Worm (Caenorhabditis elegans) whole organism, L1 larva: ENCODE data around the gene rabn-5.

Experiments
- F16B12.6 ChIP-seq: fragments of 150-350 bp; optimal IDR thresholded peaks from 2 replicates; lab custom pipeline; 2014; ENCODE audit warnings: missing biosample characterization, missing genetic modification characterization
- aha-1 ChIP-seq: fragments of 150-350 bp; optimal IDR thresholded peaks from 2 replicates; lab custom pipeline; 2014; ENCODE audit warnings: missing biosample characterization, missing genetic modification characterization
- blmp-1 ChIP-seq: fragments of 150-350 bp; optimal IDR thresholded peaks from 2 replicates; lab custom pipeline; 2014; ENCODE audit warnings: missing biosample characterization, missing genetic modification characterization
- ces-1 ChIP-seq: fragments of 150-350 bp; optimal IDR thresholded peaks from 2 replicates; lab custom pipeline; 2014; ENCODE audit warnings: missing biosample characterization, missing genetic modification reagents, missing genetic modification characterization
- dpl-1 ChIP-seq, 3 experiments: fragments of 150-350 bp in 2 of 3; sonication (generic microtip) in 1 of 3; optimal IDR thresholded peaks; 2 replicates each; lab custom pipeline; 2014 to 2017; ENCODE audit warnings: missing biosample characterization in 3 of 3, missing genetic modification characterization in 3 of 3, missing genetic modification reagents in 3 of 3
- dsc-1 ChIP-seq: sonication (generic microtip); optimal IDR thresholded peaks from 2 replicates; lab custom pipeline; 2016; ENCODE audit warnings: mild to moderate bottlenecking, missing genetic modification characterization, missing compliant biosample characterization
- efl-1 ChIP-seq, 4 experiments: fragments of 150-350 bp; optimal IDR thresholded peaks in 3 of 4; peaks in 1 of 4; 1 replicate in 1 of 4; 2 replicates in 3 of 4; lab custom pipeline; 2014; ENCODE audit warnings: missing biosample characterization in 2 of 4, missing genetic modification characterization in 2 of 4, missing genetic modification reagents in 2 of 4
- efl-3 ChIP-seq: fragments of 200-800 bp; sonication (Bioruptor generic); optimal IDR thresholded peaks from 2 replicates; lab custom pipeline; 2018; ENCODE audit warnings: mild to moderate bottlenecking, missing genetic modification characterization, missing compliant biosample characterization
- elt-2 ChIP-seq: sonication (generic microtip); optimal IDR thresholded peaks from 2 replicates; lab custom pipeline; 2016; ENCODE audit warnings: missing genetic modification characterization, mild to moderate bottlenecking, inconsistent platforms, missing compliant biosample characterization, missing genetic modification reagents
- elt-3 ChIP-seq, 6 experiments: fragments of 150-350 bp in 1 of 6; sonication (generic microtip); optimal IDR thresholded peaks; 2 replicates each; lab custom pipeline; 2017 to 2018; ENCODE audit warnings: missing biosample characterization in 6 of 6, missing genetic modification characterization in 6 of 6, inconsistent platforms in 1 of 6
- fkh-10 ChIP-seq: sonication (generic microtip); optimal IDR thresholded peaks from 2 replicates; lab custom pipeline; 2017; ENCODE audit warnings: missing biosample characterization, missing genetic modification reagents, missing genetic modification characterization
- fkh-4 ChIP-seq: sonication (generic microtip); optimal IDR thresholded peaks from 2 replicates; lab custom pipeline; 2016; ENCODE audit warnings: missing compliant biosample characterization, missing genetic modification characterization, borderline replicate concordance
- fkh-8 ChIP-seq: sonication (generic microtip); optimal IDR thresholded peaks from 2 replicates; lab custom pipeline; 2016; ENCODE audit warnings: mild to moderate bottlenecking, missing genetic modification characterization, missing compliant biosample characterization
- fos-1 ChIP-seq: fragments of 150-350 bp; optimal IDR thresholded peaks from 2 replicates; lab custom pipeline; 2014; ENCODE audit warnings: missing biosample characterization, missing genetic modification characterization
- hlh-17 ChIP-seq: fragments of 200-800 bp; sonication (Bioruptor generic); optimal IDR thresholded peaks from 2 replicates; lab custom pipeline; 2018; ENCODE audit warnings: missing genetic modification characterization, mild to moderate bottlenecking, missing compliant biosample characterization, moderate library complexity, borderline replicate concordance
- isw-1 ChIP-seq: fragments of 200-800 bp; sonication (Bioruptor generic); IDR thresholded peaks from 2 replicates; pipeline ENCODE4 v1.3.6; 2022; ENCODE audit warnings: missing genetic modification characterization, missing compliant biosample characterization
- lin-14 ChIP-seq: fragments of 200-800 bp; sonication (Bioruptor generic); optimal IDR thresholded peaks from 2 replicates; lab custom pipeline; 2018; ENCODE audit warnings: mild to moderate bottlenecking, missing genetic modification characterization, moderate library complexity, missing compliant biosample characterization
- lin-15B ChIP-seq: fragments of 150-350 bp; sonication (generic microtip); optimal IDR thresholded peaks from 3 replicates; lab custom pipeline; 2014; ENCODE audit warnings: missing biosample characterization, missing genetic modification characterization
- lin-35 ChIP-seq, 2 experiments: fragments of 150-350 bp; optimal IDR thresholded peaks; 2 replicates each; lab custom pipeline; 2014; ENCODE audit warnings: missing biosample characterization in 2 of 2, missing genetic modification characterization in 2 of 2, missing genetic modification reagents in 2 of 2
- lsy-2 ChIP-seq, 2 experiments: fragments of 150-350 bp; optimal IDR thresholded peaks; 2 replicates each; lab custom pipeline; 2014; ENCODE audit warnings: missing biosample characterization in 2 of 2, missing genetic modification characterization in 2 of 2
- mab-9 ChIP-seq: fragments of 200-800 bp; sonication (Bioruptor generic); IDR thresholded peaks from 2 replicates; pipeline ENCODE4 v1.3.6; 2022; ENCODE audit warnings: missing genetic modification reagents, missing genetic modification characterization, missing compliant biosample characterization
- mef-2 ChIP-seq: fragments of 150-350 bp; optimal IDR thresholded peaks from 2 replicates; lab custom pipeline; 2014; ENCODE audit warnings: missing biosample characterization, missing genetic modification characterization
- mep-1 ChIP-seq: fragments of 150-350 bp; optimal IDR thresholded peaks from 2 replicates; lab custom pipeline; 2014; ENCODE audit warnings: missing biosample characterization, missing genetic modification characterization
- nhr-11 ChIP-seq: fragments of 150-350 bp; optimal IDR thresholded peaks from 2 replicates; lab custom pipeline; 2014; ENCODE audit warnings: missing biosample characterization, missing genetic modification characterization
- nhr-19 ChIP-seq: fragments of 200-800 bp; sonication (Bioruptor generic); conservative IDR thresholded peaks from 2 replicates; pipeline ENCODE4 v1.3.6; 2022; ENCODE audit warnings: missing genetic modification characterization, missing compliant biosample characterization
- nhr-20 ChIP-seq: sonication (generic microtip); optimal IDR thresholded peaks from 2 replicates; lab custom pipeline; 2016; ENCODE audit warnings: mild to moderate bottlenecking, missing genetic modification characterization, missing compliant biosample characterization
- nhr-237 ChIP-seq: fragments of 150-350 bp; optimal IDR thresholded peaks from 2 replicates; lab custom pipeline; 2014; ENCODE audit warnings: missing biosample characterization, missing genetic modification characterization
- nhr-28 ChIP-seq: fragments of 150-350 bp; optimal IDR thresholded peaks from 2 replicates; lab custom pipeline; 2014; ENCODE audit warnings: missing biosample characterization, missing genetic modification characterization
- nhr-47 ChIP-seq: sonication (generic microtip); optimal IDR thresholded peaks from 2 replicates; lab custom pipeline; 2016; ENCODE audit warnings: mild to moderate bottlenecking, missing genetic modification characterization, moderate library complexity, missing compliant biosample characterization
- nhr-71 ChIP-seq: sonication (generic microtip); optimal IDR thresholded peaks from 2 replicates; lab custom pipeline; 2016; ENCODE audit warnings: mild to moderate bottlenecking, missing genetic modification characterization, moderate library complexity, missing compliant biosample characterization
- nhr-76 ChIP-seq: sonication (generic microtip); optimal IDR thresholded peaks from 2 replicates; lab custom pipeline; 2017; ENCODE audit warnings: missing biosample characterization, missing genetic modification characterization
- nhr-85 ChIP-seq: sonication (generic microtip); peaks from one replicate; lab custom pipeline; 2016; ENCODE audit warnings: missing genetic modification characterization, inconsistent platforms, missing compliant biosample characterization
- nhr-90 ChIP-seq: sonication (generic microtip); optimal IDR thresholded peaks from 2 replicates; lab custom pipeline; 2016; ENCODE audit warnings: mild to moderate bottlenecking, missing genetic modification characterization, missing compliant biosample characterization; ENCODE audit not compliant: poor library complexity
- rnt-1 ChIP-seq: sonication (generic microtip); optimal IDR thresholded peaks from 2 replicates; lab custom pipeline; 2016; ENCODE audit warnings: mild to moderate bottlenecking, missing genetic modification characterization, moderate library complexity, missing compliant biosample characterization
- skn-1 ChIP-seq: fragments of 150-350 bp; optimal IDR thresholded peaks from 2 replicates; lab custom pipeline; 2014; ENCODE audit warnings: missing biosample characterization, missing genetic modification characterization
- snu-23 ChIP-seq: sonication (generic microtip); optimal IDR thresholded peaks from 2 replicates; lab custom pipeline; 2016; ENCODE audit warnings: missing genetic modification characterization, missing compliant biosample characterization
- sptf-1 ChIP-seq: fragments of 150-350 bp; optimal IDR thresholded peaks from 2 replicates; lab custom pipeline; 2014; ENCODE audit warnings: missing biosample characterization, missing genetic modification characterization
- sup-37 ChIP-seq: fragments of 200-800 bp; sonication (Bioruptor generic); optimal IDR thresholded peaks from 2 replicates; lab custom pipeline; 2018; ENCODE audit warnings: mild to moderate bottlenecking, missing genetic modification characterization, missing compliant biosample characterization
- swsn-7 ChIP-seq: sonication (generic microtip); optimal IDR thresholded peaks from 2 replicates; lab custom pipeline; 2016; ENCODE audit warnings: missing genetic modification characterization, missing compliant biosample characterization
- tbx-2 ChIP-seq: sonication (generic microtip); optimal IDR thresholded peaks from 2 replicates; lab custom pipeline; 2016; ENCODE audit warnings: missing genetic modification characterization, missing compliant biosample characterization
- tlp-1 ChIP-seq: fragments of 150-350 bp; optimal IDR thresholded peaks from 2 replicates; lab custom pipeline; 2014; ENCODE audit warnings: missing biosample characterization, missing genetic modification characterization
- unc-130 ChIP-seq: fragments of 150-350 bp; optimal IDR thresholded peaks from 2 replicates; lab custom pipeline; 2017; ENCODE audit warnings: missing biosample characterization, missing genetic modification characterization, inconsistent platforms
- unc-30 ChIP-seq: sonication (generic microtip); optimal IDR thresholded peaks from 2 replicates; lab custom pipeline; 2017; ENCODE audit warnings: missing biosample characterization, missing genetic modification characterization
- unc-62 ChIP-seq: fragments of 150-350 bp; optimal IDR thresholded peaks from 2 replicates; lab custom pipeline; 2014; ENCODE audit warnings: missing biosample characterization, missing genetic modification reagents, missing genetic modification characterization
- unc-86 ChIP-seq: sonication (generic microtip); optimal IDR thresholded peaks from 2 replicates; lab custom pipeline; 2016; ENCODE audit warnings: missing genetic modification characterization, missing compliant biosample characterization
- unc-98 ChIP-seq: fragments of 200-800 bp; sonication (Bioruptor generic); IDR thresholded peaks from 2 replicates; pipeline ENCODE4 v1.3.6; 2022; ENCODE audit warnings: missing genetic modification characterization, missing compliant biosample characterization
- zag-1 ChIP-seq: fragments of 150-350 bp; optimal IDR thresholded peaks from 2 replicates; lab custom pipeline; 2014; ENCODE audit warnings: missing biosample characterization, missing genetic modification characterization
- ztf-11 ChIP-seq, 2 experiments: sonication (generic microtip); optimal IDR thresholded peaks; 2 replicates each; lab custom pipeline; 2016 to 2017; ENCODE audit warnings: missing genetic modification characterization in 2 of 2, missing biosample characterization in 1 of 2, missing compliant biosample characterization in 1 of 2

rabn-5 gene

DNA sequence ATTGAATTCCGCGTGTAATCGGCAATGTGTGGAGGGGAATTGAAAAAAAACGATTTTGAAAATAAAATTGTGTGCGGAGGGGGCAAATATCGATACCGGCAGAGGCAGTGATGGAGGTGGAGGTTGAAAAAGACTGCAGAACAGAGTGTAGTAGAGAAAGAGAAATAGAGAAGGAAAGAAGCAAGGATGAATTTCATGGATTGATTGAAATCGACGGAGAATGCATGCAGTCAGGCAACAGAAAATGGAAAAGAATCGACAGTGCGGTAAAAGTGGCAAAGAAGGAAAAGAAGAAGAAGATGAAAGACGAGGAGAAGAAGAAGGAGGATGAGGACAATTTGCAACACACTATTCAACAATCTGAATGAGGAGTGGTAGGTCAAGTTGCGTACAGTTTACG lies 27.5 kb upstream of the rabn-5 start, which contains the start of gene W04D12.1:
Gene W04D12.1, plus strand, starts transcription at position 111 of the 400 bp plus-strand sequence.
- TF ChIP-seq nhr-11 (tag; lab: Kevin White, UChicago), result no peak
- TF ChIP-seq unc-62 (GFP tag; lab: Kevin White, UChicago), result no peak
- peak; percentile 94 for TF ChIP-seq blmp-1 (tag; lab: Kevin White, UChicago)
- no peak for TF ChIP-seq nhr-28 (tag; lab: Kevin White, UChicago)
- TF ChIP-seq lin-15B (tag; lab: Kevin White, UChicago), result no peak
- TF ChIP-seq dsc-1 (tag; lab: Kevin White, UChicago), result no peak
- TF ChIP-seq lin-14, result peak; percentile 21
- TF ChIP-seq mef-2, result no peak
- TF ChIP-seq fkh-4 (tag; lab: Kevin White, UChicago), result no peak
- TF ChIP-seq nhr-71 (tag; lab: Kevin White, UChicago), result peak; percentile 12
- TF ChIP-seq snu-23 (GFP tag; lab: Kevin White, UChicago), result peak; percentile 20
- no peak for TF ChIP-seq F16B12.6 (tag; lab: Kevin White, UChicago)
- no peak for TF ChIP-seq nhr-19 (GFP tag; lab: Robert Waterston, UW)
- no peak for TF ChIP-seq zag-1 (tag; lab: Kevin White, UChicago)
- TF ChIP-seq elt-2 (tag; lab: Kevin White, UChicago), result no peak
- TF ChIP-seq hlh-17 (GFP tag; lab: Kevin White, UChicago), result no peak
- TF ChIP-seq sptf-1, result no peak
- no peak for TF ChIP-seq fos-1
- peak; percentile 15 for TF ChIP-seq rnt-1
- peak in 1 of 2 experiments; percentile 35 for TF ChIP-seq lin-35 (GFP tag; optimal IDR thresholded peaks at IDR 0.05; lab: Kevin White, UChicago)
- peak; percentile 29 for TF ChIP-seq skn-1 (tag; lab: Kevin White, UChicago)
- peak; percentile 56 for TF ChIP-seq mep-1 (tag; lab: Kevin White, UChicago)
- TF ChIP-seq efl-3 (GFP tag; lab: Kevin White, UChicago), result no peak
- TF ChIP-seq swsn-7, result no peak
- peak; percentile 72 for TF ChIP-seq nhr-85 (tag; lab: Kevin White, UChicago)
- TF ChIP-seq nhr-90 (tag; lab: Kevin White, UChicago), result no peak
- TF ChIP-seq nhr-20, result peak; percentile 33
- TF ChIP-seq efl-1 (optimal IDR thresholded peaks at IDR 0.05; lab: Kevin White, UChicago), result peak in 1 of 2 experiments; percentile 11
- TF ChIP-seq efl-1 (GFP tag; optimal IDR thresholded peaks at IDR 0.05 in 1 of 2; lab: Kevin White, UChicago), result no peak
- no peak for TF ChIP-seq elt-3 (tag; optimal IDR thresholded peaks at IDR 0.05; lab: Kevin White, UChicago)
- TF ChIP-seq lsy-2 (tag; optimal IDR thresholded peaks at IDR 0.05; lab: Kevin White, UChicago), result peak in 1 of 2 experiments; percentile 24
- no peak for TF ChIP-seq unc-98 (GFP tag; lab: Robert Waterston, UW)
- TF ChIP-seq nhr-237 (tag; lab: Kevin White, UChicago), result no peak
- TF ChIP-seq tbx-2, result no peak
- TF ChIP-seq dpl-1 (GFP tag; optimal IDR thresholded peaks at IDR 0.05; lab: Kevin White, UChicago), result no peak
- TF ChIP-seq unc-130 (tag; lab: Kevin White, UChicago), result peak; percentile 6

DNA sequence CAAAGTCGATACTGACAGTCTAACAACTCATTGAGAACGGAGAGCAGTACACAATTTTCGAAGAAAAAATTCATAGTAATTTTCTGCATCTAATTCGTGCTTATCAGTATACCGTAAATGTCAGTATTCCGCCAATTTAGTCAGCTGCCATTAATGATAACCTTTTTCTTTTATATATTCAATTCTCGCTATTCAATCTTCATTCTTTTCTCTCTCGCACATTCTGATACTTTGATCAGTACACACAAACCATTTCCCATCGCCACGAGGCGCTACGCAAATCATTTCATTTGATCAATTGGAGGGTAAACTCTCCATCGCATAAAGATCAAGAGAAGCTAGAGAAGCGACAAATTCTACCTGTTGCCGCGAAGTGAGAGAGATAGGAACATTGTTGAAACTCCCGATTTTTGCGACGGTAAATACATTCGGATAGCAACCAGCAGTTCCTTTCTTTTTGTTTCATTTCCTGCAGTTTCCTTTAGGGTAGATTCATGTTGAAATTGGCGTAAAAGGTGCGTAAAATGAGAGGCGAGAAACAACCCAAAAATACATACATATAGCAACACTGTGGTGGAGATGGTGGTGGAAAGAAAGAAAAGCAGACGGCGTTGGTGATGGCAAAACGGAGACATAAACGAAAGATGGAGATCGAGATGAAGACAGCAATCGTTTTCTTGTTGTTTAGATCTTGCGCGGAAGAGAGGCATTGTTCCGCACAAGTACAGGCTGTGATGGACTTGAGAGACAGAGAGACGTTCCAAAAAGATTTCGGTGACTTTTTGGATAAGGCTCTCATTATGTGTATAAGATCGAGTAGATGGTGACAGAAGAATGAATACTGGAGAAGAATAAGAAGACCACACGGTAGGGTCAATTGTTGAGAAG lies 25.9 kb upstream of the rabn-5 start:
- TF ChIP-seq mab-9 (GFP tag; lab: Robert Waterston, UW) (no peak), isw-1 (no peak), tlp-1 (tag; lab: Kevin White, UChicago) (no peak), unc-98 (GFP tag; lab: Robert Waterston, UW) (no peak), dsc-1 (tag; lab: Kevin White, UChicago) (no peak), tbx-2 (peak; percentile 66), unc-86 (tag; lab: Kevin White, UChicago) (no peak), F16B12.6 (tag; lab: Kevin White, UChicago) (no peak), ztf-11 (tag; optimal IDR thresholded peaks at IDR 0.05; lab: Kevin White, UChicago) (no peak), ces-1 (GFP tag; lab: Kevin White, UChicago) (no peak), zag-1 (tag; lab: Kevin White, UChicago) (no peak), lin-35 (GFP tag; optimal IDR thresholded peaks at IDR 0.05; lab: Kevin White, UChicago) (peak in 1 of 2 experiments; percentile 61), lsy-2 (tag; optimal IDR thresholded peaks at IDR 0.05; lab: Kevin White, UChicago) (peak in 1 of 2 experiments; percentile 46), unc-30 (tag; lab: Kevin White, UChicago) (no peak), elt-2 (tag; lab: Kevin White, UChicago) (peak; percentile 74), fkh-10 (GFP tag; lab: Kevin White, UChicago) (no peak), nhr-47 (tag; lab: Kevin White, UChicago) (peak; percentile 18), sup-37 (GFP tag; lab: Kevin White, UChicago) (no peak), efl-3 (GFP tag; lab: Kevin White, UChicago) (no peak), sptf-1 (no peak), nhr-19 (GFP tag; lab: Robert Waterston, UW) (peak; percentile 46), aha-1 (tag; lab: Kevin White, UChicago) (no peak), lin-14 (peak; percentile 72), fkh-4 (tag; lab: Kevin White, UChicago) (no peak), fkh-8 (tag; lab: Kevin White, UChicago) (no peak), nhr-76 (tag; lab: Kevin White, UChicago) (no peak)
